Fruit fly (Drosophila melanogaster) whole organism, embryonic: Measurements from ENCODE around the gene CG12880.

ENCODE experiments used
- Aef1 ChIP-seq: fragments of 200-800 bp; sonication (Bioruptor generic); IDR thresholded peaks from 3 replicates; pipeline ENCODE4 v1.3.6; 2022; ENCODE audit warnings: missing biosample characterization, missing genetic modification characterization
- CG10209 ChIP-seq: fragments of 200-800 bp; sonication (Bioruptor generic); optimal IDR thresholded peaks from 3 replicates; lab custom pipeline; 2017; ENCODE audit warnings: missing biosample characterization, mild to moderate bottlenecking, missing genetic modification characterization, missing genetic modification reagents
- CG10979 ChIP-seq: fragments of 200-800 bp; sonication (Bioruptor generic); optimal IDR thresholded peaks from 2 replicates; lab custom pipeline; 2018; ENCODE audit warnings: missing biosample characterization, mild to moderate bottlenecking, missing genetic modification characterization, moderate library complexity
- CG11560 ChIP-seq: fragments of 200-800 bp; sonication (Bioruptor generic); IDR thresholded peaks from 3 replicates; pipeline ENCODE4 v1.3.6; 2022; ENCODE audit warnings: missing biosample characterization, missing genetic modification characterization
- CG15479 ChIP-seq: fragments of 200-800 bp; sonication (Bioruptor generic); optimal IDR thresholded peaks from 3 replicates; lab custom pipeline; 2019; ENCODE audit warnings: missing biosample characterization, mild to moderate bottlenecking, missing genetic modification characterization, moderate library complexity
- CG17385 ChIP-seq: fragments of 200-800 bp; sonication (Bioruptor generic); optimal IDR thresholded peaks from 3 replicates; lab custom pipeline; 2018; ENCODE audit warnings: missing biosample characterization, mild to moderate bottlenecking, missing genetic modification characterization
- CG1792 ChIP-seq: fragments of 200-800 bp; sonication (Bioruptor generic); optimal IDR thresholded peaks from 2 replicates; lab custom pipeline; 2016; ENCODE audit warnings: missing biosample characterization, missing genetic modification characterization
- CG2129 ChIP-seq: fragments of 200-800 bp; sonication (Bioruptor generic); IDR thresholded peaks from 2 replicates; pipeline ENCODE4 v1.3.6; 2022; ENCODE audit warnings: missing biosample characterization, missing genetic modification characterization; ENCODE audit not compliant: partially characterized antibody
- CG2889 ChIP-seq: fragments of 200-800 bp; sonication (Bioruptor generic); IDR thresholded peaks from 3 replicates; pipeline ENCODE4 v1.3.6; 2022; ENCODE audit warnings: missing biosample characterization, missing genetic modification characterization
- CG31224 ChIP-seq: fragments of 200-800 bp; sonication (Bioruptor generic); IDR thresholded peaks from 2 replicates; pipeline ENCODE4 v1.3.6; 2022; ENCODE audit warnings: missing biosample characterization, missing genetic modification characterization
- CG3163 ChIP-seq: fragments of 200-800 bp; sonication (Bioruptor generic); optimal IDR thresholded peaks from 3 replicates; lab custom pipeline; 2016; ENCODE audit warnings: missing biosample characterization, missing genetic modification characterization
- CG33213 ChIP-seq: fragments of 200-800 bp; sonication (Bioruptor generic); optimal IDR thresholded peaks from 3 replicates; lab custom pipeline; 2016; ENCODE audit warnings: missing biosample characterization, missing genetic modification characterization
- CG3726 ChIP-seq: fragments of 200-800 bp; sonication (Bioruptor generic); IDR thresholded peaks from 3 replicates; pipeline ENCODE4, ENCODE4 v1.3.6; 2022; ENCODE audit warnings: missing biosample characterization, missing genetic modification characterization
- CG4424 ChIP-seq: fragments of 200-800 bp; sonication (Bioruptor generic); optimal IDR thresholded peaks from 3 replicates; lab custom pipeline; 2016; ENCODE audit warnings: missing biosample characterization, missing genetic modification characterization
- CG7556 ChIP-seq: fragments of 200-800 bp; sonication (Bioruptor generic); optimal IDR thresholded peaks from 2 replicates; lab custom pipeline; 2017; ENCODE audit warnings: missing biosample characterization, mild to moderate bottlenecking, missing genetic modification characterization
- CkIIα-i1 ChIP-seq: fragments of 200-800 bp; sonication (Bioruptor generic); IDR thresholded peaks from 2 replicates; pipeline ENCODE4 v1.3.6; 2022; ENCODE audit warnings: missing biosample characterization, missing genetic modification characterization
- E2f1 ChIP-seq: fragments of 200-800 bp; sonication (Bioruptor generic); IDR thresholded peaks from 2 replicates; pipeline ENCODE4 v1.3.6; 2022; ENCODE audit warnings: missing biosample characterization, missing genetic modification characterization
- H2.0 ChIP-seq: fragments of 200-800 bp; sonication (Bioruptor generic); IDR thresholded peaks from 2 replicates; pipeline ENCODE4 v1.3.6; 2022; ENCODE audit warnings: missing biosample characterization, missing genetic modification characterization
- Hand ChIP-seq: fragments of 200-800 bp; sonication (Bioruptor generic); optimal IDR thresholded peaks from 2 replicates; lab custom pipeline; 2017; ENCODE audit warnings: mild to moderate bottlenecking, missing biosample characterization, missing genetic modification reagents, missing genetic modification characterization
- Hmr ChIP-seq: fragments of 200-800 bp; sonication (Bioruptor generic); optimal IDR thresholded peaks from 3 replicates; lab custom pipeline; 2017; ENCODE audit warnings: mild to moderate bottlenecking, missing biosample characterization, missing genetic modification reagents, missing genetic modification characterization
- Mad ChIP-seq: fragments of 200-800 bp; sonication (Bioruptor generic); optimal IDR thresholded peaks from 2 replicates; lab custom pipeline; 2016; ENCODE audit warnings: missing biosample characterization, missing genetic modification characterization
- Oli ChIP-seq: fragments of 200-800 bp; sonication (Bioruptor generic); optimal IDR thresholded peaks from 2 replicates; lab custom pipeline; 2018; ENCODE audit warnings: missing biosample characterization, mild to moderate bottlenecking, missing genetic modification characterization, moderate library complexity
- Opbp ChIP-seq: fragments of 200-800 bp; sonication (Bioruptor generic); IDR thresholded peaks from 3 replicates; pipeline ENCODE4 v1.3.6; 2022; ENCODE audit warnings: missing biosample characterization, missing genetic modification characterization; ENCODE audit not compliant: partially characterized antibody
- Sox102F ChIP-seq: fragments of 200-800 bp; sonication (Bioruptor generic); optimal IDR thresholded peaks from 2 replicates; lab custom pipeline; 2018; ENCODE audit warnings: missing biosample characterization, mild to moderate bottlenecking, missing genetic modification characterization, moderate library complexity
- ara ChIP-seq: fragments of 200-800 bp; sonication (Bioruptor generic); IDR thresholded peaks from 2 replicates; pipeline ENCODE4 v1.3.6; 2022; ENCODE audit warnings: missing biosample characterization, missing genetic modification characterization
- az2 ChIP-seq: fragments of 200-800 bp; sonication (Bioruptor generic); optimal IDR thresholded peaks from 3 replicates; lab custom pipeline; 2016; ENCODE audit warnings: missing biosample characterization, missing genetic modification characterization
- chn ChIP-seq: fragments of 200-800 bp; sonication (Bioruptor generic); optimal IDR thresholded peaks from 2 replicates; lab custom pipeline; 2016; ENCODE audit warnings: missing biosample characterization, missing genetic modification characterization
- ci ChIP-seq: fragments of 200-800 bp; sonication (Bioruptor generic); IDR thresholded peaks from 3 replicates; pipeline ENCODE4 v1.3.6; 2022; ENCODE audit warnings: missing biosample characterization, missing genetic modification characterization
- crp ChIP-seq, 2 experiments: fragments of 200-800 bp; sonication (Bioruptor generic); optimal IDR thresholded peaks; 2 replicates in 1 of 2; 3 replicates in 1 of 2; lab custom pipeline; 2017; ENCODE audit warnings: missing biosample characterization in 2 of 2, missing genetic modification characterization in 2 of 2, mild to moderate bottlenecking in 1 of 2, moderate library complexity in 1 of 2
- dimm ChIP-seq: fragments of 200-800 bp; sonication (Bioruptor generic); IDR thresholded peaks from 2 replicates; pipeline ENCODE4 v1.3.6; 2022; ENCODE audit warnings: missing biosample characterization, missing genetic modification characterization
- fu2 ChIP-seq: fragments of 200-800 bp; sonication (Bioruptor generic); optimal IDR thresholded peaks from 2 replicates; lab custom pipeline; 2016; ENCODE audit warnings: missing biosample characterization, missing genetic modification characterization
- gfzf ChIP-seq: fragments of 200-800 bp; sonication (Bioruptor generic); optimal IDR thresholded peaks from 2 replicates; lab custom pipeline; 2016; ENCODE audit warnings: missing biosample characterization, mild to moderate bottlenecking, missing genetic modification characterization, moderate library complexity
- gro ChIP-seq: fragments of 200-800 bp; sonication (Bioruptor generic); optimal IDR thresholded peaks from 2 replicates; lab custom pipeline; 2016; ENCODE audit warnings: missing biosample characterization, missing genetic modification characterization
- gsb ChIP-seq: fragments of 200-800 bp; sonication (Bioruptor generic); IDR thresholded peaks from 2 replicates; pipeline ENCODE4 v1.3.6; 2022; ENCODE audit warnings: missing biosample characterization, missing genetic modification characterization
- gsb-n ChIP-seq: fragments of 200-800 bp; sonication (Bioruptor generic); optimal IDR thresholded peaks from 3 replicates; lab custom pipeline; 2018; ENCODE audit warnings: missing biosample characterization, mild to moderate bottlenecking, missing genetic modification characterization
- hkb ChIP-seq, 2 experiments: fragments of 200-800 bp in 1 of 2; fragments of >200 bp in 1 of 2; sonication (Bioruptor generic) in 1 of 2; IDR thresholded peaks in 1 of 2; optimal IDR thresholded peaks in 1 of 2; 2 replicates each; pipeline versions ENCODE4 v1.3.6 to Lab custom; 2017 to 2022; ENCODE audit warnings: missing biosample characterization in 1 of 2, missing genetic modification characterization in 1 of 2
- jumu ChIP-seq: fragments of 200-800 bp; sonication (Bioruptor generic); optimal IDR thresholded peaks from 3 replicates; lab custom pipeline; 2016; ENCODE audit warnings: missing biosample characterization, missing genetic modification characterization
- maf-S ChIP-seq: fragments of 200-800 bp; sonication (Bioruptor generic); optimal IDR thresholded peaks from 2 replicates; lab custom pipeline; 2016; ENCODE audit warnings: missing biosample characterization, missing genetic modification characterization
- nerfin-2 ChIP-seq: fragments of 200-800 bp; sonication (Bioruptor generic); IDR thresholded peaks from 2 replicates; pipeline ENCODE4 v1.3.6; 2022; ENCODE audit warnings: missing biosample characterization, missing genetic modification characterization; ENCODE audit not compliant: partially characterized antibody
- pho ChIP-seq: fragments of 200-800 bp; sonication (Bioruptor generic); optimal IDR thresholded peaks from 2 replicates; lab custom pipeline; 2016; ENCODE audit warnings: missing biosample characterization, missing genetic modification characterization
- run ChIP-seq: fragments of 200-800 bp; sonication (Bioruptor generic); optimal IDR thresholded peaks from 3 replicates; lab custom pipeline; 2018; ENCODE audit warnings: missing biosample characterization, mild to moderate bottlenecking, missing genetic modification characterization
- sc ChIP-seq, 3 experiments: fragments of >200 bp in 2 of 3; fragments of 200-800 bp in 1 of 3; sonication (Bioruptor generic) in 1 of 3; optimal IDR thresholded peaks; 2 replicates in 2 of 3; 3 replicates in 1 of 3; lab custom pipeline; 2017; ENCODE audit warnings: mild to moderate bottlenecking in 1 of 3, missing biosample characterization in 1 of 3, missing genetic modification characterization in 1 of 3, missing genetic modification reagents in 1 of 3
- seq ChIP-seq: fragments of 200-800 bp; sonication (Bioruptor generic); IDR thresholded peaks from 2 replicates; pipeline ENCODE4 v1.3.6; 2022; ENCODE audit warnings: missing biosample characterization, missing genetic modification characterization
- slbo ChIP-seq: fragments of 200-800 bp; sonication (Bioruptor generic); IDR thresholded peaks from 2 replicates; pipeline ENCODE4 v1.3.6; 2022; ENCODE audit warnings: missing biosample characterization, missing genetic modification characterization
- so ChIP-seq: fragments of 200-800 bp; sonication (Bioruptor generic); IDR thresholded peaks from 3 replicates; pipeline ENCODE4 v1.3.6; 2022; ENCODE audit warnings: missing biosample characterization, missing genetic modification characterization
- stc ChIP-seq: fragments of 200-800 bp; sonication (Bioruptor generic); IDR thresholded peaks from 2 replicates; pipeline ENCODE4 v1.3.6; 2022; ENCODE audit warnings: missing biosample characterization, missing genetic modification characterization
- sug ChIP-seq: fragments of 200-800 bp; optimal IDR thresholded peaks from 2 replicates; lab custom pipeline; 2019; ENCODE audit warnings: missing biosample characterization, mild to moderate bottlenecking, missing genetic modification characterization, moderate library complexity
- tin ChIP-seq: fragments of 200-800 bp; sonication (Bioruptor generic); optimal IDR thresholded peaks from 3 replicates; lab custom pipeline; 2016; ENCODE audit warnings: missing biosample characterization, missing genetic modification characterization
- tio ChIP-seq: fragments of 200-800 bp; sonication (Bioruptor generic); optimal IDR thresholded peaks from 2 replicates; lab custom pipeline; 2017; ENCODE audit warnings: missing biosample characterization, missing genetic modification characterization, inconsistent platforms

The CG12880 gene

dm6 chr3R:27636010-27636584 lies 49.7 kb upstream of the CG12880 start, which contains the start of the genes CG5611 and Mtl (continued):
- TF ChIP-seq gsb-n = peak; percentile 100
- peak; percentile 99 for TF ChIP-seq sug (tag; lab: Kevin White, UChicago)
- peak; percentile 73 for TF ChIP-seq hkb (optimal IDR thresholded peaks at IDR 0.05; lab: Kevin White, UChicago)
- peak; percentile 100 for TF ChIP-seq hkb (GFP tag; IDR thresholded peaks at IDR 0.05; lab: Robert Waterston, UW)
- TF ChIP-seq gfzf = peak; percentile 29
- peak; percentile 84 for TF ChIP-seq CG15479 (GFP tag; lab: Kevin White, UChicago)
- peak; percentile 100 for TF ChIP-seq ara (GFP tag; lab: Robert Waterston, UW)
- TF ChIP-seq Sox102F (GFP tag; lab: Kevin White, UChicago) = peak; percentile 100
- TF ChIP-seq gsb (GFP tag; lab: Robert Waterston, UW) = peak; percentile 100
- TF ChIP-seq CG17385 = peak; percentile 99
- TF ChIP-seq CG10209 (GFP tag; lab: Kevin White, UChicago) = peak; percentile 100
- peak; percentile 100 for TF ChIP-seq so
- TF ChIP-seq CG2129 (GFP tag; lab: Robert Waterston, UW) = no peak
- TF ChIP-seq gro (GFP tag; lab: Kevin White, UChicago) = peak; percentile 97
- peak; percentile 100 for TF ChIP-seq CG4424 (GFP tag; lab: Kevin White, UChicago)
- TF ChIP-seq Hand (GFP tag; lab: Kevin White, UChicago) = peak; percentile 97
- peak; percentile 100 for TF ChIP-seq CG3726 (GFP tag; lab: Robert Waterston, UW)
- TF ChIP-seq Aef1 = peak; percentile 100
- no peak for TF ChIP-seq sc (optimal IDR thresholded peaks at IDR 0.05; lab: Kevin White, UChicago)
- TF ChIP-seq sc (GFP tag; optimal IDR thresholded peaks at IDR 0.05; lab: Kevin White, UChicago) = peak; percentile 99
- peak; percentile 100 for TF ChIP-seq stc (GFP tag; lab: Robert Waterston, UW)
- peak; percentile 100 for TF ChIP-seq seq (GFP tag; lab: Robert Waterston, UW)
- TF ChIP-seq CG1792 (GFP tag; lab: Kevin White, UChicago) = peak; percentile 95
- peak; percentile 96 for TF ChIP-seq CG11560
- peak; percentile 99 for TF ChIP-seq pho
- TF ChIP-seq Opbp (GFP tag; lab: Robert Waterston, UW) = 0 out of 3 replicates have a peak, but pooled peaks have one; percentile 31
- peak; percentile 100 for TF ChIP-seq ci
- 0 out of 2 replicates have a peak, but pooled peaks have one; percentile 9 for TF ChIP-seq nerfin-2
- TF ChIP-seq CG2889 (GFP tag; lab: Robert Waterston, UW) = peak; percentile 100
- TF ChIP-seq E2f1 (GFP tag; lab: Robert Waterston, UW) = peak; percentile 100
- TF ChIP-seq tin (GFP tag; lab: Kevin White, UChicago) = peak; percentile 100
- peak; percentile 99 for TF ChIP-seq dimm
- TF ChIP-seq CG33213 (GFP tag; lab: Kevin White, UChicago) = peak; percentile 95
- peak; percentile 100 for TF ChIP-seq H2.0
- peak; percentile 99 for TF ChIP-seq CkIIα-i1 (GFP tag; lab: Robert Waterston, UW)
- peak; percentile 81 for TF ChIP-seq CG3163 (GFP tag; lab: Kevin White, UChicago)
- TF ChIP-seq fu2 = peak; percentile 97
- TF ChIP-seq Mad (GFP tag; lab: Kevin White, UChicago) = peak; percentile 99
- TF ChIP-seq crp (GFP tag; optimal IDR thresholded peaks at IDR 0.05; lab: Kevin White, UChicago) = peak; percentile 26 to 80
- TF ChIP-seq Hmr = peak; percentile 100
- peak; percentile 100 for TF ChIP-seq CG10979 (tag; lab: Kevin White, UChicago)
- TF ChIP-seq maf-S = peak; percentile 98
- peak; percentile 99 for TF ChIP-seq run (tag; lab: Kevin White, UChicago)
- peak; percentile 100 for TF ChIP-seq slbo (GFP tag; lab: Robert Waterston, UW)
- peak; percentile 100 for TF ChIP-seq az2
- TF ChIP-seq Oli = peak; percentile 100
- TF ChIP-seq tio (GFP tag; lab: Kevin White, UChicago) = peak; percentile 99
- peak; percentile 97 for TF ChIP-seq jumu
- TF ChIP-seq CG7556 (GFP tag; lab: Kevin White, UChicago) = peak; percentile 99
- TF ChIP-seq chn (GFP tag; lab: Kevin White, UChicago) = peak; percentile 99
- peak; percentile 99 for TF ChIP-seq CG31224 (GFP tag; lab: Robert Waterston, UW)
